Worm (Caenorhabditis elegans) whole organism, L3 larva: ENCODE measurements around the gene pigm-1.

Experiments
- R02D3.7 ChIP-seq: fragments of 150-350 bp; optimal IDR thresholded peaks from 2 replicates; lab custom pipeline; 2014; ENCODE audit warnings: missing biosample characterization, missing genetic modification characterization
- aly-2 ChIP-seq: fragments of 150-350 bp; optimal IDR thresholded peaks from 2 replicates; lab custom pipeline; 2014; ENCODE audit warnings: missing biosample characterization, missing genetic modification characterization
- ama-1 ChIP-seq: fragments of 150-350 bp; optimal IDR thresholded peaks from 2 replicates; lab custom pipeline; 2018
- ceh-16 ChIP-seq: sonication (generic microtip); optimal IDR thresholded peaks from 2 replicates; lab custom pipeline; 2017; ENCODE audit warnings: missing biosample characterization, missing genetic modification characterization
- ceh-9 ChIP-seq: sonication (generic microtip); optimal IDR thresholded peaks from 2 replicates; lab custom pipeline; 2018; ENCODE audit warnings: missing biosample characterization, missing genetic modification characterization
- daf-12 ChIP-seq: fragments of 150-350 bp; optimal IDR thresholded peaks from 2 replicates; lab custom pipeline; 2014; ENCODE audit warnings: missing biosample characterization, missing genetic modification reagents, missing genetic modification characterization
- egl-5 ChIP-seq: fragments of 150-350 bp; optimal IDR thresholded peaks from 2 replicates; lab custom pipeline; 2017; ENCODE audit warnings: missing biosample characterization, missing genetic modification reagents, missing genetic modification characterization, inconsistent platforms
- elt-2 ChIP-seq: sonication (generic microtip); optimal IDR thresholded peaks from 2 replicates; lab custom pipeline; 2016; ENCODE audit warnings: missing genetic modification reagents, mild to moderate bottlenecking, missing genetic modification characterization, missing compliant biosample characterization
- elt-3 ChIP-seq, 3 experiments: fragments of 150-350 bp in 1 of 3; sonication (generic microtip) in 2 of 3; optimal IDR thresholded peaks; 2 replicates in 2 of 3; 4 replicates in 1 of 3; lab custom pipeline; 2014 to 2017; ENCODE audit warnings: missing biosample characterization in 3 of 3, missing genetic modification characterization in 3 of 3
- eor-1 ChIP-seq, 2 experiments: fragments of 150-350 bp; optimal IDR thresholded peaks; 2 replicates each; lab custom pipeline; 2014 to 2018; ENCODE audit warnings: missing biosample characterization in 2 of 2, missing genetic modification characterization in 2 of 2
- fkh-10 ChIP-seq: sonication (generic microtip); optimal IDR thresholded peaks from 2 replicates; lab custom pipeline; 2017; ENCODE audit warnings: missing biosample characterization, missing genetic modification reagents, missing genetic modification characterization
- fos-1 ChIP-seq: fragments of 150-350 bp; optimal IDR thresholded peaks from 2 replicates; lab custom pipeline; 2014; ENCODE audit warnings: missing biosample characterization, missing genetic modification characterization
- hmg-11 ChIP-seq: sonication (generic microtip); optimal IDR thresholded peaks from 2 replicates; lab custom pipeline; 2016; ENCODE audit warnings: missing genetic modification characterization, missing compliant biosample characterization
- jun-1 ChIP-seq: fragments of 150-350 bp; optimal IDR thresholded peaks from 2 replicates; lab custom pipeline; 2014; ENCODE audit warnings: missing biosample characterization, missing genetic modification reagents, missing genetic modification characterization
- lin-39 ChIP-seq: fragments of 150-350 bp; optimal IDR thresholded peaks from 2 replicates; lab custom pipeline; 2018; ENCODE audit warnings: missing biosample characterization, missing genetic modification reagents, missing genetic modification characterization
- lsy-12 ChIP-seq: sonication (generic microtip); optimal IDR thresholded peaks from 2 replicates; lab custom pipeline; 2016; ENCODE audit warnings: mild to moderate bottlenecking, missing genetic modification characterization, missing compliant biosample characterization
- mdl-1 ChIP-seq: fragments of 150-350 bp; optimal IDR thresholded peaks from 2 replicates; lab custom pipeline; 2014; ENCODE audit warnings: missing biosample characterization, missing genetic modification characterization
- mml-1 ChIP-seq: fragments of 150-350 bp; sonication (generic microtip); optimal IDR thresholded peaks from 3 replicates; lab custom pipeline; 2014; ENCODE audit warnings: missing biosample characterization, missing genetic modification characterization
- nfya-1 ChIP-seq: sonication (generic microtip); optimal IDR thresholded peaks from 2 replicates; lab custom pipeline; 2017; ENCODE audit warnings: missing genetic modification characterization, mild to moderate bottlenecking, missing compliant biosample characterization, antibody characterized with exemption, moderate library complexity; ENCODE audit not compliant: insufficient read depth
- nhr-23 ChIP-seq: fragments of 150-350 bp; optimal IDR thresholded peaks from 2 replicates; lab custom pipeline; 2014; ENCODE audit warnings: missing biosample characterization, missing genetic modification reagents, missing genetic modification characterization
- nhr-237 ChIP-seq: fragments of 150-350 bp; optimal IDR thresholded peaks from 2 replicates; lab custom pipeline; 2014; ENCODE audit warnings: missing biosample characterization, missing genetic modification characterization
- nhr-25 ChIP-seq: sonication (generic microtip); optimal IDR thresholded peaks from 2 replicates; lab custom pipeline; 2017; ENCODE audit warnings: missing biosample characterization, missing genetic modification characterization
- nhr-43 ChIP-seq: sonication (generic microtip); optimal IDR thresholded peaks from 2 replicates; lab custom pipeline; 2016; ENCODE audit warnings: mild to moderate bottlenecking, missing genetic modification characterization, missing compliant biosample characterization; ENCODE audit not compliant: poor library complexity, severe bottlenecking
- nhr-67 ChIP-seq: fragments of 150-350 bp; optimal IDR thresholded peaks from 2 replicates; lab custom pipeline; 2014; ENCODE audit warnings: missing biosample characterization, missing genetic modification characterization
- pha-4 ChIP-seq: fragments of 150-350 bp; optimal IDR thresholded peaks from 2 replicates; lab custom pipeline; 2014; ENCODE audit warnings: missing biosample characterization, missing genetic modification reagents, missing genetic modification characterization
- pqm-1 ChIP-seq: fragments of 150-350 bp; optimal IDR thresholded peaks from 2 replicates; lab custom pipeline; 2017; ENCODE audit warnings: missing biosample characterization, missing genetic modification characterization, inconsistent platforms
- sea-2 ChIP-seq: fragments of 150-350 bp; sonication (generic microtip); optimal IDR thresholded peaks from 4 replicates; lab custom pipeline; 2014; ENCODE audit warnings: missing biosample characterization, missing genetic modification reagents, missing genetic modification characterization
- skn-1 ChIP-seq: fragments of 150-350 bp; optimal IDR thresholded peaks from 2 replicates; lab custom pipeline; 2014; ENCODE audit warnings: missing biosample characterization, missing genetic modification characterization
- snpc-4 ChIP-seq: fragments of 150-350 bp; optimal IDR thresholded peaks from 2 replicates; lab custom pipeline; 2014; ENCODE audit warnings: missing biosample characterization, missing genetic modification characterization
- tbx-2 ChIP-seq: sonication (generic microtip); optimal IDR thresholded peaks from 2 replicates; lab custom pipeline; 2016; ENCODE audit warnings: mild to moderate bottlenecking, missing genetic modification characterization, missing compliant biosample characterization
- unc-39 ChIP-seq: sonication (generic microtip); optimal IDR thresholded peaks from 4 replicates; lab custom pipeline; 2017; ENCODE audit warnings: missing biosample characterization, missing genetic modification characterization
- unc-62 ChIP-seq: fragments of 150-350 bp; sonication (generic microtip); optimal IDR thresholded peaks from 4 replicates; lab custom pipeline; 2014; ENCODE audit warnings: missing biosample characterization, missing genetic modification reagents, missing genetic modification characterization
- zag-1 ChIP-seq: fragments of 150-350 bp; optimal IDR thresholded peaks from 2 replicates; lab custom pipeline; 2014; ENCODE audit warnings: missing biosample characterization, missing genetic modification characterization
- ztf-11 ChIP-seq: fragments of 150-350 bp; optimal IDR thresholded peaks from 2 replicates; lab custom pipeline; 2014; ENCODE audit warnings: missing biosample characterization, missing genetic modification characterization
- ztf-4 ChIP-seq: fragments of 150-350 bp; optimal IDR thresholded peaks from 2 replicates; lab custom pipeline; 2014; ENCODE audit warnings: missing biosample characterization, missing genetic modification characterization

pigm-1 gene

DNA sequence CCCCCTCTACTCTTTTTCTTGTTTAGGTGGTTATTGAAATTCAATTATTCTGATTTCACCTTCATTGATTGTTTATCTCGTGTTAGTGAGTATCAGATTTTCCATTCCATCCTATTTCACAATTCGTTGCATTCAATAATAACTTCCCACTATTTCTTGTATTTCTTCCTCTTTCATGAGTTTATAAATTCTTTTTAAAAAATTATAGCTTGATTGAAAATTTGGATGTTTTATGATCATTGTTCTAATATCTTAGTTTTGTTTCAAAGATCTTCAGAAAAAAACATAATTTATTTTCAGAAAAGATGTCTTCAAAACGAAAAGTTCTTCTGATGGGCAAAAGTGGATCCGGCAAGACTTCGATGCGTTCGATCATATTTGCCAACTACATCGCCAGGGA, 47.2 kb upstream of the pigm-1 start, which contains the start of gene raga-1:
raga-1 (plus strand) TSS at position 301 of the 400 bp plus-strand sequence.
- TF ChIP-seq fos-1 (tag; lab: Kevin White, UChicago): no peak
- no peak for TF ChIP-seq daf-12 (tag; lab: Kevin White, UChicago)
- TF ChIP-seq nhr-67 (tag; lab: Kevin White, UChicago): no peak
- no peak for TF ChIP-seq snpc-4 (tag; lab: Kevin White, UChicago)
- no peak for TF ChIP-seq pqm-1 (tag; lab: Kevin White, UChicago)
- TF ChIP-seq lsy-12 (tag; lab: Kevin White, UChicago): no peak
- TF ChIP-seq ceh-16: no peak
- TF ChIP-seq mdl-1: no peak
- no peak for TF ChIP-seq eor-1 (tag; optimal IDR thresholded peaks at IDR 0.05; lab: Kevin White, UChicago)
- no peak for TF ChIP-seq zag-1 (tag; lab: Kevin White, UChicago)
- no peak for TF ChIP-seq mml-1 (tag; lab: Kevin White, UChicago)
- no peak for TF ChIP-seq sea-2 (GFP tag; lab: Kevin White, UChicago)
- no peak for TF ChIP-seq aly-2 (tag; lab: Kevin White, UChicago)
- no peak for TF ChIP-seq fkh-10 (GFP tag; lab: Kevin White, UChicago)
- no peak for TF ChIP-seq jun-1
- TF ChIP-seq nhr-237 (tag; lab: Kevin White, UChicago): no peak
- no peak for TF ChIP-seq elt-3 (tag; optimal IDR thresholded peaks at IDR 0.05; lab: Kevin White, UChicago)
- no peak for TF ChIP-seq R02D3.7 (tag; lab: Kevin White, UChicago)
- no peak for TF ChIP-seq pha-4 (tag; lab: Kevin White, UChicago)
- no peak for TF ChIP-seq ztf-4 (tag; lab: Kevin White, UChicago)

DNA sequence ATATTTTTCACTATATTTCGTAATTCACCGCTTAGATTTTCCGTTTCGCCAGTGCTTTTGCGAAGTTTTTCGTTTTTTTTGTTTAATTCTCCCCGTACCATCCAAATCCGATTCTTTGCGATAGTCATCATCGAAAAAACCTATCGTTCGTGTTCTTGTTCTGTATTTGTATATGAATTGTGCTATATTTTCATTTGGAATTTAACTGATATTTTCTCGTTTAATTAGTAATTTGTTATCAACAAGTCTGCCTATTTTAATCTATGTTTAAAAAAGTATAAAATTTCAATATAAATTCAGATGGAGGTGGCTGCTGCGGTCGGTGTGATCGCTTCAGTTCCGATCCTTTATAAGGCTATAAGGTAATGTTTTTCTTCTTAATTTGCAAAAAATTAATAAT, 45.7 kb upstream of the pigm-1 start, which contains the start of gene samp-1:
samp-1 (plus strand) TSS at position 301 of the 400 bp plus-strand sequence.
- TF ChIP-seq skn-1 (tag; lab: Kevin White, UChicago): no peak

DNA sequence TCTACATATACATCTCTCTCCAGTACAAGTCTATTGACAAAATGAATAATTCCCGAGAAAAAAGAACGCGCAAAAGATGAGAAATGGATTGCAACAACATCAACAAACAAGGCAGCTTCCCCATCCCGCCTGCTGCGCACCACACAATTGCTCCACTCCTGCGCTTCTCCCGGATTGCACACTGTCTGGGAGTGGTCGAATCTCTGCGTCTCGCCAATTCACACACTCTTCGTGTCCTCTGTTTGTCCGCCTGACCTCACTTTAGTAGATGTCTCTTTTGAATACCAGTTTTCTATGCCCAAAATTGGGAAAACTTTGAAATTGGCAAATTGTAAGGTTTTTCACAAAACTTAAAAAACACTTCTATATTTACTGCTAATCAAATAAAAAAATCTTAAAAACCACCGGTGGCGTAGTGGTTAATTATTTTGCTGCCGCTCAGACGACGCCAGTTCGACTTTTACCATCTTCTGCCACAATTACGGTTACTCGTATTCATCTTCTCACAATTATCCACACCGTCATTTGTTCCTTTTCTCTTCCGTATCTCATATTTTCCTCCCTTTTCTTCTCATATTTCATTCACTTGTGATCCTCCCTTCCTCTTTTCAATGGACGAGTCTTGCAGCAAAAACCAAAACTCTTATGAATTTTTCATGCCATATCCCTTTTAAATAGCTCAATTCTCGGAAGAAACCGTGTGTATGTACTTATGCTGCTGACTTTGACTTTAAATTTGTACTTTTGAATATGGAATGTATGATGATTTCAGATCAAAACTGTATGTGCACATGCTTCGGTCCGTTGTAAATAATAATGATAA, 42.4 kb upstream of the pigm-1 start, which contains the start of gene rsf-1:
rsf-1 (plus strand) TSS at position 773 of the 823 bp plus-strand sequence.
- TF ChIP-seq lin-39 (tag; lab: Kevin White, UChicago) (peak; percentile 44), nfya-1 (peak; percentile 55), mml-1 (tag; lab: Kevin White, UChicago) (no peak), elt-2 (tag; lab: Kevin White, UChicago) (peak; percentile 15), hmg-11 (tag; lab: Kevin White, UChicago) (peak; percentile 29), snpc-4 (tag; lab: Kevin White, UChicago) (peak; percentile 34), pha-4 (tag; lab: Kevin White, UChicago) (peak; percentile 76), fos-1 (tag; lab: Kevin White, UChicago) (no peak), nhr-43 (tag; lab: Kevin White, UChicago) (peak; percentile 15)

DNA sequence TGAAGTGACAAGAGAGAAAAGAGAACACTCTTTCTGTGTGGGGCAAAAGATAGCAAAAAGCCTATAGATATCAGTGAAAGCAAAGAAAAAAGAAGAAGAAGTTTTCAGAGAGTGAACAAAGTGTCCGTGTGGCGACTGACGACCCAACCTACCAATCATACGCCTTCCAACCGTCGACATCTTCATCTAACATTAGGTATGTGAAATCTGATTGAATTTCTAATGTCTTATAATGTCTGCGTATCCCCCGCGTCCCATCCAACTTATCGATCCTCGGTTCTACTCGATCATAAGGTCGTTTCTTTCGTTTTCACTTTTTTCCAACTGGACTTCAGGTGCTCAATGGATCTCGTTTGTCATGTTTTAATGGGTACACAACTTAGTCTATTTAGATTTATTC, 40.9 kb upstream of the pigm-1 start:
- peak; percentile 26 for TF ChIP-seq nhr-23 (tag; lab: Kevin White, UChicago)
- no peak for TF ChIP-seq lin-39 (tag; lab: Kevin White, UChicago)
- TF ChIP-seq skn-1 (tag; lab: Kevin White, UChicago): no peak
- no peak for TF ChIP-seq ztf-4 (tag; lab: Kevin White, UChicago)
- no peak for TF ChIP-seq ama-1 (lab: Kevin White, UChicago)
- TF ChIP-seq nhr-25: peak; percentile 79
- peak; percentile 56 for TF ChIP-seq nfya-1
- no peak for TF ChIP-seq unc-39 (tag; lab: Kevin White, UChicago)
- no peak for TF ChIP-seq egl-5 (tag; lab: Kevin White, UChicago)
- TF ChIP-seq tbx-2 (tag; lab: Kevin White, UChicago): no peak

DNA sequence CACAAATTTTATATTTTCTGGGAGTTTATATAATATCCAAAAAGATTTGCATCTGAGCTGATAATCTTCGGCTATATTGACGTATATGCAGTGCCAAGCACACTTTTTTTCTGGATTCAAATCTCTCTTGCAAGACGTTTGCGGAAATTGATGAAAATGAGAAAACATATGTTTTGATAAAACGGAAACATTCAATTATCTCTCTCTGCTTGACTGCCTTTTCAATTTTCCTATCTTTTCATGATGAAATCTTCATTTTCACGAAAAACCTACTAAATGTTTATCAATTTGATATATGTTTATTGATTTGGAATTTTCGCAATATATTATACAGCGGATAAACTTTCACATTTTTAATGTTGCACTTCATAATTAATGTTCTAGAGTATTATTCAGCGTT, 40.3 kb upstream of the pigm-1 start:
- TF ChIP-seq ceh-16 (no peak), elt-3 (tag; optimal IDR thresholded peaks at IDR 0.05; lab: Kevin White, UChicago) (no peak), aly-2 (tag; lab: Kevin White, UChicago) (no peak), daf-12 (tag; lab: Kevin White, UChicago) (no peak), pha-4 (tag; lab: Kevin White, UChicago) (no peak), unc-62 (GFP tag; lab: Kevin White, UChicago) (no peak), ceh-9 (tag; lab: Kevin White, UChicago) (no peak), ztf-11 (no peak), ama-1 (lab: Kevin White, UChicago) (no peak)
